Worm (Caenorhabditis elegans): ENCODE data around the gene Y4C6B.3.
"Not testable (repeated sequence)": the region's sequence is repeated elsewhere in the genome, so short reads cannot be mapped to it uniquely, and the experiment has no call there.

The Y4C6B.3 gene

ce11 chrIV:5326144-5326543, 6.1 kb upstream of the Y4C6B.3 start, which contains the start of gene Y4C6B.4:
Gene Y4C6B.4, plus strand, starts transcription at chrIV:5326444.
- TF ChIP-seq scrt-1 (GFP tag; IDR thresholded peaks at IDR 0.05) (no peak), hnd-1 (tag; optimal IDR thresholded peaks at IDR 0.05) (no peak), sea-1 (GFP tag; conservative IDR thresholded peaks at IDR 0.05) (no peak), ets-7 (tag; optimal IDR thresholded peaks at IDR 0.05) (no peak), F13C5.2 (tag; optimal IDR thresholded peaks at IDR 0.05) (no peak), pes-1 (GFP tag; IDR thresholded peaks at IDR 0.05) (no peak), aly-1 (tag; optimal IDR thresholded peaks at IDR 0.05) (no peak), B0310.2 (tag; optimal IDR thresholded peaks at IDR 0.05) (no peak), ceh-13 (GFP tag; optimal IDR thresholded peaks at IDR 0.05) (no peak), tra-4 (tag; optimal IDR thresholded peaks at IDR 0.05) (no peak), hmbx-1 (tag; optimal IDR thresholded peaks at IDR 0.05) (no peak), tbx-37 (GFP tag; conservative IDR thresholded peaks at IDR 0.05) (no peak), tbx-11 (GFP tag; IDR thresholded peaks at IDR 0.05) (no peak)

ce11 chrIV:5333484-5333883, 1.2 kb downstream of the Y4C6B.3 start:
- TF ChIP-seq aly-1 (tag; optimal IDR thresholded peaks at IDR 0.05) (no peak), hmg-4 (GFP tag; optimal IDR thresholded peaks at IDR 0.05) (no peak), tra-4 (tag; optimal IDR thresholded peaks at IDR 0.05) (no peak), ama-1 (optimal IDR thresholded peaks at IDR 0.05) (no peak), sea-1 (GFP tag; conservative IDR thresholded peaks at IDR 0.05) (no peak), ceh-13 (GFP tag; optimal IDR thresholded peaks at IDR 0.05) (no peak), pes-1 (GFP tag; IDR thresholded peaks at IDR 0.05) (no peak), F13C5.2 (tag; optimal IDR thresholded peaks at IDR 0.05) (no peak)

ce11 chrIV:5334518-5334917, 2.2 kb downstream of the Y4C6B.3 start:
- TF ChIP-seq aly-1 (tag; optimal IDR thresholded peaks at IDR 0.05) (no peak), tra-4 (tag; optimal IDR thresholded peaks at IDR 0.05) (no peak), sea-1 (GFP tag; conservative IDR thresholded peaks at IDR 0.05) (no peak), tbx-37 (GFP tag; conservative IDR thresholded peaks at IDR 0.05) (peak; percentile 57; the same call in 1 of the 2 replicates), pes-1 (GFP tag; IDR thresholded peaks at IDR 0.05) (peak; percentile 85; the same call in 1 of the 2 replicates), F13C5.2 (tag; optimal IDR thresholded peaks at IDR 0.05) (peak; percentile 65), B0310.2 (tag; optimal IDR thresholded peaks at IDR 0.05) (peak; percentile 6), ceh-36 (tag; optimal IDR thresholded peaks at IDR 0.05) (no peak), scrt-1 (GFP tag; IDR thresholded peaks at IDR 0.05) (no peak; the same call in none of the 2 replicates), hnd-1 (tag; optimal IDR thresholded peaks at IDR 0.05) (peak; percentile 57), hmbx-1 (tag; optimal IDR thresholded peaks at IDR 0.05) (no peak), ama-1 (optimal IDR thresholded peaks at IDR 0.05) (no peak), hmg-4 (GFP tag; optimal IDR thresholded peaks at IDR 0.05) (no peak), ets-7 (tag; optimal IDR thresholded peaks at IDR 0.05) (peak; percentile 19), flt-1 (GFP tag; IDR thresholded peaks at IDR 0.05) (0 out of 2 replicates have a peak, but pooled peaks have one; percentile 66), tbx-11 (GFP tag; IDR thresholded peaks at IDR 0.05) (peak; percentile 72)

ce11 chrIV:5337649-5338048, 5.4 kb downstream of the Y4C6B.3 start:
- TF ChIP-seq hnd-1 (tag; optimal IDR thresholded peaks at IDR 0.05): no peak
- TF ChIP-seq tra-4 (tag; optimal IDR thresholded peaks at IDR 0.05): no peak
- no peak for TF ChIP-seq pes-1 (GFP tag; IDR thresholded peaks at IDR 0.05)
- TF ChIP-seq F13C5.2 (tag; optimal IDR thresholded peaks at IDR 0.05): no peak
- TF ChIP-seq hmbx-1 (tag; optimal IDR thresholded peaks at IDR 0.05): no peak
- TF ChIP-seq ama-1 (optimal IDR thresholded peaks at IDR 0.05): no peak
- TF ChIP-seq hmg-4 (GFP tag; optimal IDR thresholded peaks at IDR 0.05): no peak
- TF ChIP-seq scrt-1 (GFP tag; IDR thresholded peaks at IDR 0.05): no peak
- no peak for TF ChIP-seq aly-1 (tag; optimal IDR thresholded peaks at IDR 0.05)
- TF ChIP-seq tbx-11 (GFP tag; IDR thresholded peaks at IDR 0.05): no peak
- TF ChIP-seq tbx-37 (GFP tag; conservative IDR thresholded peaks at IDR 0.05): no peak
- no peak for TF ChIP-seq sea-1 (GFP tag; conservative IDR thresholded peaks at IDR 0.05)
- TF ChIP-seq flt-1 (GFP tag; IDR thresholded peaks at IDR 0.05): no peak
- TF ChIP-seq B0310.2 (tag; optimal IDR thresholded peaks at IDR 0.05): no peak
- TF ChIP-seq ets-7 (tag; optimal IDR thresholded peaks at IDR 0.05): no peak
- no peak for TF ChIP-seq ceh-36 (tag; optimal IDR thresholded peaks at IDR 0.05)
- no peak for TF ChIP-seq ceh-13 (GFP tag; optimal IDR thresholded peaks at IDR 0.05)

- TF ChIP-seq ceh-13 (GFP tag; optimal IDR thresholded peaks at IDR 0.05) (no peak), scrt-1 (GFP tag; IDR thresholded peaks at IDR 0.05) (no peak), ama-1 (optimal IDR thresholded peaks at IDR 0.05) (no peak), hmg-4 (GFP tag; optimal IDR thresholded peaks at IDR 0.05) (no peak), pes-1 (GFP tag; IDR thresholded peaks at IDR 0.05) (no peak)
Observed at ce11 chrIV:5339255-5339654, 7.0 kb downstream of the Y4C6B.3 start, which contains the start of gene Y4C6B.2. Gene Y4C6B.2, plus strand, starts transcription at chrIV:5339574.

- TF ChIP-seq hmg-4 (GFP tag; optimal IDR thresholded peaks at IDR 0.05) (no peak), tra-4 (tag; optimal IDR thresholded peaks at IDR 0.05) (no peak), ama-1 (optimal IDR thresholded peaks at IDR 0.05) (no peak), tbx-37 (GFP tag; conservative IDR thresholded peaks at IDR 0.05) (no peak), ceh-36 (tag; optimal IDR thresholded peaks at IDR 0.05) (no peak), aly-1 (tag; optimal IDR thresholded peaks at IDR 0.05) (no peak), scrt-1 (GFP tag; IDR thresholded peaks at IDR 0.05) (no peak), pes-1 (GFP tag; IDR thresholded peaks at IDR 0.05) (no peak), hnd-1 (tag; optimal IDR thresholded peaks at IDR 0.05) (no peak), tbx-11 (GFP tag; IDR thresholded peaks at IDR 0.05) (no peak), F13C5.2 (tag; optimal IDR thresholded peaks at IDR 0.05) (no peak), hmbx-1 (tag; optimal IDR thresholded peaks at IDR 0.05) (no peak), flt-1 (GFP tag; IDR thresholded peaks at IDR 0.05) (no peak), ceh-13 (GFP tag; optimal IDR thresholded peaks at IDR 0.05) (no peak), sea-1 (GFP tag; conservative IDR thresholded peaks at IDR 0.05) (no peak), B0310.2 (tag; optimal IDR thresholded peaks at IDR 0.05) (no peak), ets-7 (tag; optimal IDR thresholded peaks at IDR 0.05) (no peak)
Observed at ce11 chrIV:5344168-5344567, 11.9 kb downstream of the Y4C6B.3 start.

ce11 chrIV:5350480-5351193, 18.4 kb downstream of the Y4C6B.3 start, which contains the start of gene gba-4:
Gene gba-4, minus strand, starts transcription at chrIV:5350897.
- TF ChIP-seq flt-1 (GFP tag; IDR thresholded peaks at IDR 0.05); scrt-1 (GFP tag; IDR thresholded peaks at IDR 0.05); hmbx-1 (tag; optimal IDR thresholded peaks at IDR 0.05): not testable (repeated sequence)

Data from whole organism, early embryonic.